Worm (Caenorhabditis elegans) whole organism, early embryonic: ENCODE measurements around the gene C18D11.3.

ENCODE experiments used
- B0310.2 ChIP-seq: sonication (generic microtip); optimal IDR thresholded peaks from 2 replicates; lab custom pipeline; 2016; ENCODE audit warnings: mild to moderate bottlenecking, missing genetic modification characterization, missing compliant biosample characterization
- aly-1 ChIP-seq: sonication (generic microtip); optimal IDR thresholded peaks from 2 replicates; lab custom pipeline; 2016; ENCODE audit warnings: missing genetic modification characterization, missing compliant biosample characterization
- ama-1 ChIP-seq: fragments of 150-350 bp; optimal IDR thresholded peaks from 2 replicates; lab custom pipeline; 2014
- hmg-4 ChIP-seq: fragments of 200-800 bp; sonication (Bioruptor generic); optimal IDR thresholded peaks from 2 replicates; lab custom pipeline; 2018; ENCODE audit warnings: mild to moderate bottlenecking, missing genetic modification characterization, missing compliant biosample characterization
- hnd-1 ChIP-seq: sonication (generic microtip); optimal IDR thresholded peaks from 2 replicates; lab custom pipeline; 2016; ENCODE audit warnings: missing genetic modification characterization, missing compliant biosample characterization
- sea-1 ChIP-seq: fragments of 200-800 bp; sonication (Bioruptor generic); conservative IDR thresholded peaks from 2 replicates; pipeline ENCODE4 v1.3.6; 2022; ENCODE audit warnings: missing genetic modification characterization, missing compliant biosample characterization

ce11 chrIII:11808818-11809217, 14.4 kb upstream of the C18D11.3 start, which contains the start of gene C18D11.9:
- TF ChIP-seq hnd-1 (no peak), hmg-4 (GFP tag; lab: Kevin White, UChicago) (no peak), ama-1 (lab: Kevin White, UChicago) (no peak), B0310.2 (tag; lab: Kevin White, UChicago) (no peak), sea-1 (GFP tag; lab: Robert Waterston, UW) (no peak), aly-1 (tag; lab: Kevin White, UChicago) (no peak)
